Worm (Caenorhabditis elegans) whole organism, L2 larva: ENCODE measurements around the gene lido-18.
A peak's percentile ranks its signal among the peaks of the same experiment; 100 is the strongest.

Experiments used
- C34F6.9 ChIP-seq: fragments of 150-350 bp; optimal IDR thresholded peaks from 2 replicates; lab custom pipeline; 2014; ENCODE audit warnings: missing biosample characterization, missing genetic modification characterization
- F13H6.1 ChIP-seq: sonication (generic microtip); optimal IDR thresholded peaks from 2 replicates; lab custom pipeline; 2016; ENCODE audit warnings: missing genetic modification characterization, missing compliant biosample characterization
- R02D3.7 ChIP-seq: fragments of 150-350 bp; optimal IDR thresholded peaks from 2 replicates; lab custom pipeline; 2014; ENCODE audit warnings: missing biosample characterization, missing genetic modification characterization
- Y55F3AM.14 ChIP-seq: fragments of 200-800 bp; sonication (Bioruptor generic); optimal IDR thresholded peaks from 2 replicates; lab custom pipeline; 2018; ENCODE audit warnings: mild to moderate bottlenecking, missing genetic modification characterization, missing compliant biosample characterization
- ZK546.5 ChIP-seq: sonication (generic microtip); optimal IDR thresholded peaks from 2 replicates; lab custom pipeline; 2017; ENCODE audit warnings: missing biosample characterization, missing genetic modification characterization
- alr-1 ChIP-seq: fragments of 150-350 bp; optimal IDR thresholded peaks from 2 replicates; lab custom pipeline; 2014; ENCODE audit warnings: missing biosample characterization, missing genetic modification characterization
- aly-2 ChIP-seq: fragments of 150-350 bp; optimal IDR thresholded peaks from 2 replicates; lab custom pipeline; 2014; ENCODE audit warnings: missing biosample characterization, missing genetic modification characterization
- ama-1 ChIP-seq: fragments of 150-350 bp; optimal IDR thresholded peaks from 2 replicates; lab custom pipeline; 2018; ENCODE audit warnings: inconsistent platforms
- blmp-1 ChIP-seq: sonication (generic microtip); optimal IDR thresholded peaks from 2 replicates; lab custom pipeline; 2017; ENCODE audit warnings: missing genetic modification characterization, mild to moderate bottlenecking, missing compliant biosample characterization, antibody characterized with exemption, moderate library complexity; ENCODE audit not compliant: insufficient read depth
- ceh-16 ChIP-seq: fragments of 150-350 bp; optimal IDR thresholded peaks from 2 replicates; lab custom pipeline; 2014; ENCODE audit warnings: missing biosample characterization, missing genetic modification characterization
- ceh-82 ChIP-seq: fragments of 150-350 bp; optimal IDR thresholded peaks from 2 replicates; lab custom pipeline; 2014; ENCODE audit warnings: missing biosample characterization, missing genetic modification characterization
- crh-2 ChIP-seq: sonication (generic microtip); optimal IDR thresholded peaks from 2 replicates; lab custom pipeline; 2017; ENCODE audit warnings: missing biosample characterization, missing genetic modification characterization
- dmd-4 ChIP-seq: sonication (generic microtip); optimal IDR thresholded peaks from 2 replicates; lab custom pipeline; 2017; ENCODE audit warnings: missing biosample characterization, missing genetic modification characterization
- egl-27 ChIP-seq: sonication (generic microtip); optimal IDR thresholded peaks from 3 replicates; lab custom pipeline; 2017; ENCODE audit warnings: missing biosample characterization, missing genetic modification reagents, missing genetic modification characterization
- elt-1 ChIP-seq: fragments of 150-350 bp; optimal IDR thresholded peaks from 2 replicates; lab custom pipeline; 2014; ENCODE audit warnings: missing biosample characterization, missing genetic modification characterization
- elt-3 ChIP-seq: sonication (generic microtip); optimal IDR thresholded peaks from 2 replicates; lab custom pipeline; 2017; ENCODE audit warnings: missing biosample characterization, missing genetic modification characterization
- fos-1 ChIP-seq: fragments of 150-350 bp; optimal IDR thresholded peaks from 2 replicates; lab custom pipeline; 2014; ENCODE audit warnings: missing biosample characterization, missing genetic modification characterization
- gmeb-1 ChIP-seq: fragments of 150-350 bp; optimal IDR thresholded peaks from 2 replicates; lab custom pipeline; 2014; ENCODE audit warnings: missing biosample characterization, missing genetic modification characterization
- lin-11 ChIP-seq: fragments of 150-350 bp; sonication (generic microtip); optimal IDR thresholded peaks from 2 replicates; lab custom pipeline; 2014; ENCODE audit warnings: missing biosample characterization, missing genetic modification characterization, inconsistent platforms, mixed read lengths
- lin-13 ChIP-seq: fragments of 150-350 bp; optimal IDR thresholded peaks from 2 replicates; lab custom pipeline; 2014; ENCODE audit warnings: missing biosample characterization, missing genetic modification reagents, missing genetic modification characterization
- lin-39 ChIP-seq: fragments of 150-350 bp; optimal IDR thresholded peaks from 2 replicates; lab custom pipeline; 2014; ENCODE audit warnings: missing biosample characterization, missing genetic modification reagents, missing genetic modification characterization
- lsy-2 ChIP-seq, 2 experiments: fragments of 150-350 bp in 1 of 2; sonication (generic microtip) in 1 of 2; optimal IDR thresholded peaks; 2 replicates each; lab custom pipeline; 2014 to 2017; ENCODE audit warnings: missing biosample characterization in 2 of 2, missing genetic modification characterization in 2 of 2
- mab-5 ChIP-seq: fragments of 150-350 bp; optimal IDR thresholded peaks from 2 replicates; lab custom pipeline; 2014; ENCODE audit warnings: missing biosample characterization, missing genetic modification characterization
- mbf-1 ChIP-seq: sonication (generic microtip); optimal IDR thresholded peaks from 2 replicates; lab custom pipeline; 2017; ENCODE audit warnings: missing biosample characterization, missing genetic modification characterization
- mdl-1 ChIP-seq, 2 experiments: fragments of 150-350 bp in 1 of 2; sonication (generic microtip) in 1 of 2; optimal IDR thresholded peaks; 2 replicates each; lab custom pipeline; 2017; ENCODE audit warnings: missing biosample characterization in 2 of 2, missing genetic modification characterization in 2 of 2
- nhr-10 ChIP-seq: sonication (generic microtip); optimal IDR thresholded peaks from 2 replicates; lab custom pipeline; 2017; ENCODE audit warnings: missing biosample characterization, missing genetic modification characterization
- nhr-11 ChIP-seq: fragments of 150-350 bp; optimal IDR thresholded peaks from 2 replicates; lab custom pipeline; 2014; ENCODE audit warnings: missing biosample characterization, missing genetic modification characterization
- nhr-12 ChIP-seq: fragments of 150-350 bp; optimal IDR thresholded peaks from 2 replicates; lab custom pipeline; 2014; ENCODE audit warnings: missing biosample characterization, missing genetic modification characterization
- nhr-129 ChIP-seq: fragments of 150-350 bp; optimal IDR thresholded peaks from 2 replicates; lab custom pipeline; 2014; ENCODE audit warnings: missing biosample characterization, missing genetic modification characterization
- nhr-21 ChIP-seq: fragments of 150-350 bp; optimal IDR thresholded peaks from 2 replicates; lab custom pipeline; 2014; ENCODE audit warnings: missing biosample characterization, missing genetic modification characterization
- nhr-23 ChIP-seq: fragments of 150-350 bp; optimal IDR thresholded peaks from 2 replicates; lab custom pipeline; 2014; ENCODE audit warnings: missing biosample characterization, missing genetic modification reagents, missing genetic modification characterization
- nhr-237 ChIP-seq: fragments of 150-350 bp; optimal IDR thresholded peaks from 2 replicates; lab custom pipeline; 2014; ENCODE audit warnings: missing biosample characterization, missing genetic modification characterization
- nhr-25 ChIP-seq: fragments of 150-350 bp; sonication (generic microtip); optimal IDR thresholded peaks from 3 replicates; lab custom pipeline; 2014; ENCODE audit warnings: missing biosample characterization, missing genetic modification characterization
- nhr-6 ChIP-seq: fragments of 150-350 bp; optimal IDR thresholded peaks from 2 replicates; lab custom pipeline; 2014; ENCODE audit warnings: missing biosample characterization, missing genetic modification characterization
- nhr-77 ChIP-seq: fragments of 150-350 bp; optimal IDR thresholded peaks from 2 replicates; lab custom pipeline; 2014; ENCODE audit warnings: missing biosample characterization, missing genetic modification characterization
- peb-1 ChIP-seq: fragments of 150-350 bp; optimal IDR thresholded peaks from 2 replicates; lab custom pipeline; 2014; ENCODE audit warnings: missing biosample characterization, missing genetic modification characterization
- sem-4 ChIP-seq: fragments of 150-350 bp; optimal IDR thresholded peaks from 2 replicates; lab custom pipeline; 2014; ENCODE audit warnings: missing biosample characterization, missing genetic modification reagents, missing genetic modification characterization
- skn-1 ChIP-seq: sonication (generic microtip); optimal IDR thresholded peaks from 2 replicates; lab custom pipeline; 2017; ENCODE audit warnings: missing biosample characterization, missing genetic modification characterization
- sma-3 ChIP-seq: sonication (generic microtip); optimal IDR thresholded peaks from 2 replicates; lab custom pipeline; 2016; ENCODE audit warnings: missing genetic modification reagents, missing genetic modification characterization, missing compliant biosample characterization
- sma-9 ChIP-seq, 2 experiments: fragments of 150-350 bp in 1 of 2; sonication (generic microtip) in 1 of 2; optimal IDR thresholded peaks; 2 replicates each; lab custom pipeline; 2014 to 2016; ENCODE audit warnings: missing genetic modification characterization in 2 of 2, mild to moderate bottlenecking in 1 of 2, missing biosample characterization in 1 of 2, missing compliant biosample characterization in 1 of 2, missing genetic modification reagents in 1 of 2, moderate library complexity in 1 of 2
- snpc-4 ChIP-seq: fragments of 150-350 bp; optimal IDR thresholded peaks from 2 replicates; lab custom pipeline; 2014; ENCODE audit warnings: missing biosample characterization, missing genetic modification characterization
- unc-39 ChIP-seq: fragments of 150-350 bp; optimal IDR thresholded peaks from 2 replicates; lab custom pipeline; 2014; ENCODE audit warnings: missing biosample characterization, missing genetic modification characterization
- unc-55 ChIP-seq: fragments of 150-350 bp; sonication (generic microtip); optimal IDR thresholded peaks from 3 replicates; lab custom pipeline; 2014; ENCODE audit warnings: missing biosample characterization, missing genetic modification reagents, missing genetic modification characterization
- unc-62 ChIP-seq: fragments of 150-350 bp; optimal IDR thresholded peaks from 2 replicates; lab custom pipeline; 2014; ENCODE audit warnings: missing biosample characterization, missing genetic modification reagents, missing genetic modification characterization
- zag-1 ChIP-seq: fragments of 150-350 bp; optimal IDR thresholded peaks from 2 replicates; lab custom pipeline; 2014; ENCODE audit warnings: missing biosample characterization, missing genetic modification characterization
- ztf-1 ChIP-seq: fragments of 200-800 bp; sonication (Bioruptor generic); conservative IDR thresholded peaks from 2 replicates; pipeline ENCODE4 v1.3.6; 2022; ENCODE audit warnings: missing genetic modification characterization, missing compliant biosample characterization
- ztf-11 ChIP-seq: sonication (generic microtip); optimal IDR thresholded peaks from 2 replicates; lab custom pipeline; 2017; ENCODE audit warnings: missing biosample characterization, missing genetic modification characterization
- ztf-4 ChIP-seq: fragments of 150-350 bp; optimal IDR thresholded peaks from 2 replicates; lab custom pipeline; 2014; ENCODE audit warnings: missing biosample characterization, missing genetic modification characterization

The lido-18 gene

DNA sequence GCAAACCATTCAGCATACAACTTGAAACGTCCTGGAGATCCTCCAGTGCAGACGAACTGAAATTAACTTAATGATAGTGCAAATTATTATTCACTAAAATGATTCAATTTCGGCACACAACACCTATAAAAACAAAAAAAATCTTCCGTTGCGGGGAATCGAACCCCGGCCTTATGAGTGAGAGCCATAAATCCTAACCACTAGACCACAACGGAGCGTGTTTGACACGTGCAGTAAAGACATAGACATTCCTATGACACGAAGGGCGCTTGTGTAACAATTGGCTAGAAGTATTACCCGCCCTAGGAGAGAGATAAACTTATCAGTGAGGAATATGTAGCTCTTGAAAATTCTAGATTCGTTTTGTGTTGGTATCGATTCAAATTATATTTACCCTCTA is 20.1 kb upstream of the lido-18 start (continued):
- TF ChIP-seq crh-2 (peak; percentile 13), nhr-25 (tag; lab: Kevin White, UChicago) (peak; percentile 14), unc-55 (GFP tag; lab: Kevin White, UChicago) (no peak)

DNA sequence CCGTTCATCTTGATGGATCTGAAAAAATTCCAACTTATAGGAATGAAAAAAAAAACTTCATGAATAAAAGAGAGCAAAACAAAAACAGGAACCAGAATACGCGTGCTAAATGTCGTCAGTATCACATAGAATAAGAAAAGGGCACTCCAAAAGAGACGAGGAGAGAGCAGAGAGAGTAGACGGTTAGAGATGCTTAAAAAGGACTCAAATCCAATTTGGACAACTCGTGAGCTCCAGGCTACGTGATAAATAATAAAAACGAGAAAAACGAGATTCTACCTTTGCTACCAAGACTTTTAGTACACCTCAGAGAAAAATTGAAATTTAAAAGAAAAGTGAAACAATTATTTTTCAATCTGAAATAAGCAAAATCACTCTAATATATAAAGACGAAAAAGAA is 19.0 kb upstream of the lido-18 start, which contains the start of gene upp-1:
upp-1 (minus strand) TSS at position 18 of the 400 bp plus-strand sequence.
- peak; percentile 8 for TF ChIP-seq crh-2
- peak; percentile 31 for TF ChIP-seq sem-4 (tag; lab: Kevin White, UChicago)
- peak; percentile 78 for TF ChIP-seq C34F6.9 (tag; lab: Kevin White, UChicago)
- peak; percentile 26 for TF ChIP-seq unc-55 (GFP tag; lab: Kevin White, UChicago)
- peak in 1 of 2 experiments; percentile 67 for TF ChIP-seq lsy-2 (tag; optimal IDR thresholded peaks at IDR 0.05; lab: Kevin White, UChicago)
- TF ChIP-seq nhr-129 (tag; lab: Kevin White, UChicago) = peak; percentile 39
- no peak for TF ChIP-seq ztf-4
- no peak for TF ChIP-seq Y55F3AM.14
- no peak for TF ChIP-seq egl-27 (tag; lab: Kevin White, UChicago)

DNA sequence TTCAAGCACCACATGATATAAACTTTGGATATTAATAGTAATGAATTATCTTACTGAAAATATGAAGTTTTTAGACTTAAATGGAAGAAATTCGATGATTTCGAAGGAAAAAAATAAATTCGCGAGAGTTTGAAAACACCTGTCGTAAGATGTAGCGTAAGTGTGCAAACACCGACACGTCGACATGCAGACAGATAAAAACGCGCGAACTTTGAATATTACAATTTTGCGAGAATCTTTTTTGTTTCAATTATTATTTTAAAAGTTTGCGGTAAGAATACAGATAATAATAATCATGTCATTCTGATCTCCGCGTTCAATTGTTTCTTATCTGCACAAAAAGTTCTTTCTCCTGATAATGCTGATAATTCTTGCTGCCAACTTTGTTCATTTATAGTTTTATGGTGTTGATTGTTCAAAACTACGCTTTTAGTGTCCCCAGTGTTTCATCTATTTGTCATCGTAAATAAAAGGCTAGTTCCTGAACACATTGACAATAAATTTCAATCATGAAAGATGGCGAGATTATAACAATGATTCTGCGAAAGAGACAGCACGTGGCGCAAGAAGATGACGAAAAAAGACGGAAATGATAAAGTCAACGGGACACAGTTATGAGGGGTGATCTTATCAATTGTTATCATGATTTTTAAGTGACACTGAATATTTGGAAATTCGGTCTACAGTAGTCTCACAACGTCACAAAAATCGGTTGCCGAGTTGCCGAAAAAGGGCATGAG is 18.0 kb upstream of the lido-18 start:
- peak; percentile 32 for TF ChIP-seq F13H6.1 (tag; lab: Kevin White, UChicago)
- TF ChIP-seq gmeb-1 (tag; lab: Kevin White, UChicago) = peak; percentile 59
- no peak for TF ChIP-seq elt-1 (tag; lab: Kevin White, UChicago)
- TF ChIP-seq unc-39 = no peak
- no peak for TF ChIP-seq nhr-77
- no peak for TF ChIP-seq lin-39 (tag; lab: Kevin White, UChicago)
- TF ChIP-seq dmd-4 (tag; lab: Kevin White, UChicago) = no peak
- TF ChIP-seq unc-62 (GFP tag; lab: Kevin White, UChicago) = no peak
- peak in 1 of 2 experiments; percentile 53 for TF ChIP-seq lsy-2 (tag; optimal IDR thresholded peaks at IDR 0.05; lab: Kevin White, UChicago)
- peak; percentile 95 for TF ChIP-seq fos-1 (tag; lab: Kevin White, UChicago)
- TF ChIP-seq ceh-82 (tag; lab: Kevin White, UChicago) = no peak
- no peak for TF ChIP-seq peb-1 (tag; lab: Kevin White, UChicago)
- TF ChIP-seq nhr-12 = no peak
- TF ChIP-seq nhr-25 (tag; lab: Kevin White, UChicago) = peak; percentile 32
- no peak for TF ChIP-seq ZK546.5 (tag; lab: Kevin White, UChicago)
- TF ChIP-seq C34F6.9 (tag; lab: Kevin White, UChicago) = no peak
- no peak for TF ChIP-seq sem-4 (tag; lab: Kevin White, UChicago)
- no peak for TF ChIP-seq nhr-23 (tag; lab: Kevin White, UChicago)
- no peak for TF ChIP-seq alr-1 (tag; lab: Kevin White, UChicago)
- TF ChIP-seq nhr-129 (tag; lab: Kevin White, UChicago) = peak; percentile 57
- peak; percentile 13 to 56 for TF ChIP-seq mdl-1 (tag; optimal IDR thresholded peaks at IDR 0.05; lab: Kevin White, UChicago)
- no peak for TF ChIP-seq elt-3 (tag; lab: Kevin White, UChicago)
- no peak for TF ChIP-seq zag-1 (tag; lab: Kevin White, UChicago)
- TF ChIP-seq ama-1 (lab: Kevin White, UChicago) = no peak
- TF ChIP-seq aly-2 (tag; lab: Kevin White, UChicago) = no peak
- TF ChIP-seq lin-13 = no peak
- TF ChIP-seq ceh-16 = no peak
- TF ChIP-seq nhr-21 = peak; percentile 80
- no peak for TF ChIP-seq R02D3.7
- no peak for TF ChIP-seq nhr-6 (tag; lab: Kevin White, UChicago)
- peak; percentile 90 for TF ChIP-seq crh-2
- TF ChIP-seq sma-3 (GFP tag; lab: Kevin White, UChicago) = peak; percentile 85
- TF ChIP-seq unc-55 (GFP tag; lab: Kevin White, UChicago) = no peak
- no peak for TF ChIP-seq nhr-11 (tag; lab: Kevin White, UChicago)
- no peak for TF ChIP-seq blmp-1 (tag; lab: Kevin White, UChicago)
- TF ChIP-seq ztf-4 = no peak
- peak; percentile 93 for TF ChIP-seq sma-9 (GFP tag; optimal IDR thresholded peaks at IDR 0.05; lab: Kevin White, UChicago)
- TF ChIP-seq sma-9 (tag; optimal IDR thresholded peaks at IDR 0.05; lab: Kevin White, UChicago) = no peak
- TF ChIP-seq skn-1 = peak; percentile 79
- no peak for TF ChIP-seq Y55F3AM.14
- no peak for TF ChIP-seq snpc-4
- no peak for TF ChIP-seq mbf-1 (tag; lab: Kevin White, UChicago)
- no peak for TF ChIP-seq mab-5
- TF ChIP-seq ztf-1 = no peak
- no peak for TF ChIP-seq ztf-11
- TF ChIP-seq lin-11 = no peak
- no peak for TF ChIP-seq nhr-10
- TF ChIP-seq nhr-237 (tag; lab: Kevin White, UChicago) = no peak
